Worm (Caenorhabditis elegans): ENCODE measurements around the gene T24A6.1.

The T24A6.1 gene

ce11 chrV:3580385-3580784 lies 21.5 kb downstream of the T24A6.1 start:
- TF ChIP-seq pha-4 (tag; optimal IDR thresholded peaks at IDR 0.05) (peak; percentile 2), elt-2 (tag; optimal IDR thresholded peaks at IDR 0.05) (peak; percentile 76), egl-5 (tag; optimal IDR thresholded peaks at IDR 0.05) (no peak), pqm-1 (tag; optimal IDR thresholded peaks at IDR 0.05) (peak; percentile 60)

- TF ChIP-seq pha-4 (tag; optimal IDR thresholded peaks at IDR 0.05) (peak; percentile 66), unc-62 (GFP tag; optimal IDR thresholded peaks at IDR 0.05) (no peak)
These were observed 22.2 kb downstream of the T24A6.1 start for ce11 chrV:3581034-3581433.

- TF ChIP-seq ztf-11 (tag; optimal IDR thresholded peaks at IDR 0.05) (no peak), fkh-10 (GFP tag; optimal IDR thresholded peaks at IDR 0.05) (no peak), lsy-12 (tag; optimal IDR thresholded peaks at IDR 0.05) (no peak), ztf-4 (tag; optimal IDR thresholded peaks at IDR 0.05) (no peak), nhr-76 (tag; optimal IDR thresholded peaks at IDR 0.05) (no peak), ceh-9 (tag; optimal IDR thresholded peaks at IDR 0.05) (no peak), nfya-1 (tag; optimal IDR thresholded peaks at IDR 0.05; ENCODE audit: insufficient read depth) (no peak), pha-4 (tag; optimal IDR thresholded peaks at IDR 0.05) (no peak), nhr-12 (tag; optimal IDR thresholded peaks at IDR 0.05) (no peak), aly-2 (tag; optimal IDR thresholded peaks at IDR 0.05) (no peak)
These were observed 22.8 kb downstream of the T24A6.1 start for ce11 chrV:3581643-3582042.

ce11 chrV:3582086-3582485 lies 23.2 kb downstream of the T24A6.1 start:
- TF ChIP-seq unc-39 (tag; optimal IDR thresholded peaks at IDR 0.05) (no peak), nhr-77 (tag; optimal IDR thresholded peaks at IDR 0.05) (no peak), R02D3.7 (tag; optimal IDR thresholded peaks at IDR 0.05) (no peak), ceh-82 (tag; optimal IDR thresholded peaks at IDR 0.05) (no peak), nfya-1 (tag; optimal IDR thresholded peaks at IDR 0.05; ENCODE audit: insufficient read depth) (peak; percentile 34), ceh-16 (tag; optimal IDR thresholded peaks at IDR 0.05) (no peak), egl-27 (tag; optimal IDR thresholded peaks at IDR 0.05) (no peak), nhr-43 (tag; optimal IDR thresholded peaks at IDR 0.05; ENCODE audit: poor library complexity, severe bottlenecking) (peak; percentile 60), elt-2 (tag; optimal IDR thresholded peaks at IDR 0.05) (peak; percentile 6), aly-2 (tag; optimal IDR thresholded peaks at IDR 0.05) (no peak)

- no peak for TF ChIP-seq ZK546.5 (tag; optimal IDR thresholded peaks at IDR 0.05)
- TF ChIP-seq lsy-12 (tag; optimal IDR thresholded peaks at IDR 0.05): no peak
- TF ChIP-seq lin-39 (tag; optimal IDR thresholded peaks at IDR 0.05): no peak
- TF ChIP-seq pqm-1 (tag; optimal IDR thresholded peaks at IDR 0.05): no peak
- TF ChIP-seq fkh-10 (GFP tag; optimal IDR thresholded peaks at IDR 0.05): no peak
- no peak for TF ChIP-seq unc-62 (GFP tag; optimal IDR thresholded peaks at IDR 0.05)
- no peak for TF ChIP-seq zag-1 (tag; optimal IDR thresholded peaks at IDR 0.05)
These were observed 23.8 kb downstream of the T24A6.1 start for ce11 chrV:3582671-3583070.

ce11 chrV:3583622-3584021 lies 24.8 kb downstream of the T24A6.1 start:
- no peak for TF ChIP-seq eor-1 (tag; optimal IDR thresholded peaks at IDR 0.05)
- no peak for TF ChIP-seq daf-12 (tag; optimal IDR thresholded peaks at IDR 0.05)
- TF ChIP-seq lin-15B (tag; optimal IDR thresholded peaks at IDR 0.05): no peak
- TF ChIP-seq nhr-11 (tag; optimal IDR thresholded peaks at IDR 0.05): no peak
- TF ChIP-seq nhr-237 (tag; optimal IDR thresholded peaks at IDR 0.05): no peak
- TF ChIP-seq elt-1 (tag; optimal IDR thresholded peaks at IDR 0.05): no peak

- no peak for TF ChIP-seq jun-1 (tag; optimal IDR thresholded peaks at IDR 0.05)
- peak; percentile 15 for TF ChIP-seq ama-1 (optimal IDR thresholded peaks at IDR 0.05)
- no peak for TF ChIP-seq ceh-28 (tag; optimal IDR thresholded peaks at IDR 0.05)
- no peak for TF ChIP-seq unc-62 (GFP tag; optimal IDR thresholded peaks at IDR 0.05)
- TF ChIP-seq egl-5 (tag; optimal IDR thresholded peaks at IDR 0.05): no peak
- peak; percentile 49 for TF ChIP-seq aly-2 (tag; optimal IDR thresholded peaks at IDR 0.05)
- no peak for TF ChIP-seq mdl-1 (tag; optimal IDR thresholded peaks at IDR 0.05)
- no peak for TF ChIP-seq snpc-4 (tag; optimal IDR thresholded peaks at IDR 0.05)
- no peak for TF ChIP-seq fkh-2 (tag; optimal IDR thresholded peaks at IDR 0.05)
- TF ChIP-seq elt-2 (tag; optimal IDR thresholded peaks at IDR 0.05): no peak
- no peak for TF ChIP-seq fkh-10 (GFP tag; optimal IDR thresholded peaks at IDR 0.05)
These were observed 26.2 kb downstream of the T24A6.1 start for ce11 chrV:3585011-3585410.

Data from whole organism, L3 larva.